Worm (Caenorhabditis elegans) whole organism, L4/young adult: ENCODE results near the gene Y67D8C.2.

ENCODE experiments used
- dao-5 ChIP-seq: sonication (generic microtip); optimal IDR thresholded peaks from 2 replicates; lab custom pipeline; 2016; ENCODE audit warnings: missing genotype, missing genetic modification characterization, moderate library complexity, missing compliant biosample characterization
- him-1 ChIP-seq: sonication (generic microtip); optimal IDR thresholded peaks from 2 replicates; lab custom pipeline; 2016; ENCODE audit warnings: missing genotype, missing genetic modification reagents, missing genetic modification characterization, missing compliant biosample characterization

ce11 chrIV:3035375-3035774 is 36.7 kb upstream of the Y67D8C.2 start:
- TF ChIP-seq dao-5 (tag; lab: Kevin White, UChicago) (no peak), him-1 (tag; lab: Kevin White, UChicago) (no peak)
